Worm (Caenorhabditis elegans) whole organism, L1 larva: ENCODE results near the gene madf-9.

Experiments used
- C04F5.9 ChIP-seq: sonication (generic microtip); optimal IDR thresholded peaks from 2 replicates; lab custom pipeline; 2016; ENCODE audit warnings: missing genetic modification characterization, missing compliant biosample characterization
- grh-1 ChIP-seq: fragments of 200-800 bp; sonication (Bioruptor generic); IDR thresholded peaks from 2 replicates; pipeline ENCODE4 v1.3.6; 2022; ENCODE audit warnings: missing genetic modification reagents, missing genetic modification characterization, missing compliant biosample characterization
- lin-14 ChIP-seq: fragments of 200-800 bp; sonication (Bioruptor generic); optimal IDR thresholded peaks from 2 replicates; lab custom pipeline; 2018; ENCODE audit warnings: mild to moderate bottlenecking, missing genetic modification characterization, moderate library complexity, missing compliant biosample characterization
- lin-35 ChIP-seq, 2 experiments: fragments of 150-350 bp; optimal IDR thresholded peaks; 2 replicates each; lab custom pipeline; 2014; ENCODE audit warnings: missing biosample characterization in 2 of 2, missing genetic modification characterization in 2 of 2, missing genetic modification reagents in 2 of 2
- lir-3 ChIP-seq: sonication (generic microtip); optimal IDR thresholded peaks from 2 replicates; lab custom pipeline; 2016; ENCODE audit warnings: mild to moderate bottlenecking, missing genetic modification characterization, moderate library complexity, missing compliant biosample characterization; ENCODE audit not compliant: poor library complexity
- pag-3 ChIP-seq: sonication (generic microtip); optimal IDR thresholded peaks from 2 replicates; lab custom pipeline; 2017; ENCODE audit warnings: missing genetic modification characterization, mild to moderate bottlenecking, missing compliant biosample characterization, antibody characterized with exemption, borderline replicate concordance; ENCODE audit not compliant: insufficient read depth
- snu-23 ChIP-seq: sonication (generic microtip); optimal IDR thresholded peaks from 2 replicates; lab custom pipeline; 2016; ENCODE audit warnings: missing genetic modification characterization, missing compliant biosample characterization

DNA sequence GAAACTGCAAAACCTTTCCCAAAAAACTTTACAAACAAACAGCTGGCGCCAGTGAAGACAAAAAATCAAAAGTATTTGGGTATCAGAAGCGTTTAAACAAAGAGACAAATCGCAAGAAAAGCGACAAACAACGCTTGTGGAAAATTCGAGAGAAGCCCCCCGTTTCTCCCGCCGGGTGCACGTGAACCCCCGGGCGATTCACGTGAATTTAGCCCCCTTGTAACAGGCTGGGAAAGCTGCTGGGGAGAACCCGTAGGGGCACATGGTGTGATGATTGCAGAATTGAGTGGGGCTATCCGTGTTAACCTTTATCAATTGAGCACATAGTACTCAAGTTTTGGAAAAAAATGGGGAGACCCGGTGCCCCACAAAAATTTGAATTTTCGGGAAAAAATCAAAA is 17.3 kb downstream of the madf-9 start:
- no peak for TF ChIP-seq pag-3 (tag; lab: Kevin White, UChicago)
- TF ChIP-seq C04F5.9 (tag; lab: Kevin White, UChicago): no peak
- peak; percentile 60 for TF ChIP-seq grh-1 (GFP tag; lab: Robert Waterston, UW)
- peak; percentile 28 for TF ChIP-seq lir-3 (tag; lab: Kevin White, UChicago)
- TF ChIP-seq snu-23 (GFP tag; lab: Kevin White, UChicago): peak; percentile 87
- peak in 1 of 2 experiments; percentile 45 for TF ChIP-seq lin-35 (GFP tag; optimal IDR thresholded peaks at IDR 0.05; lab: Kevin White, UChicago)
- peak; percentile 91 for TF ChIP-seq lin-14 (GFP tag; lab: Kevin White, UChicago)
